Worm (Caenorhabditis elegans) whole organism, young adult: ENCODE data around the gene srh-128.

Source experiments
- B0035.1 ChIP-seq: sonication (generic microtip); optimal IDR thresholded peaks from 2 replicates; lab custom pipeline; 2016; ENCODE audit warnings: missing genetic modification characterization, mild to moderate bottlenecking, missing compliant biosample characterization, missing genotype, missing genetic modification reagents
- F23B12.7 ChIP-seq: sonication (generic microtip); optimal IDR thresholded peaks from 2 replicates; lab custom pipeline; 2017; ENCODE audit warnings: missing genetic modification characterization, mild to moderate bottlenecking, missing compliant biosample characterization, antibody characterized with exemption, moderate library complexity; ENCODE audit not compliant: insufficient read depth
- F33H1.4 ChIP-seq: fragments of 200-800 bp; sonication (Bioruptor generic); IDR thresholded peaks from 2 replicates; pipeline ENCODE4 v1.3.6; 2022; ENCODE audit warnings: missing genetic modification reagents, missing genetic modification characterization, missing compliant biosample characterization
- F37B4.10 ChIP-seq: fragments of 200-800 bp; sonication (Bioruptor generic); IDR thresholded peaks from 2 replicates; pipeline ENCODE4 v1.3.6; 2022; ENCODE audit warnings: missing genetic modification characterization, missing compliant biosample characterization
- F39B2.1 ChIP-seq: fragments of 200-800 bp; sonication (Bioruptor generic); IDR thresholded peaks from 2 replicates; pipeline ENCODE4 v1.3.6; 2022; ENCODE audit warnings: missing genetic modification reagents, missing genetic modification characterization, missing compliant biosample characterization
- F52B5.7 ChIP-seq: sonication (generic microtip); optimal IDR thresholded peaks from 2 replicates; lab custom pipeline; 2016; ENCODE audit warnings: mild to moderate bottlenecking, missing genetic modification characterization, missing compliant biosample characterization
- K11D2.4 ChIP-seq: fragments of 200-800 bp; sonication (Bioruptor generic); IDR thresholded peaks from 2 replicates; pipeline ENCODE4 v1.3.6; 2022; ENCODE audit warnings: missing genetic modification reagents, missing genetic modification characterization, missing compliant biosample characterization
- T07F8.4 ChIP-seq: sonication (generic microtip); optimal IDR thresholded peaks from 2 replicates; lab custom pipeline; 2016; ENCODE audit warnings: mild to moderate bottlenecking, missing genetic modification characterization, moderate library complexity, missing compliant biosample characterization
- aptf-3 ChIP-seq: fragments of 200-800 bp; sonication (Bioruptor generic); IDR thresholded peaks from 2 replicates; pipeline ENCODE4 v1.3.6; 2022; ENCODE audit warnings: missing genetic modification characterization, missing compliant biosample characterization
- atf-7 ChIP-seq: sonication (generic microtip); optimal IDR thresholded peaks from 2 replicates; lab custom pipeline; 2017; ENCODE audit warnings: mild to moderate bottlenecking, missing genetic modification characterization, missing compliant biosample characterization
- athp-1 ChIP-seq: sonication (generic microtip); optimal IDR thresholded peaks from 2 replicates; lab custom pipeline; 2017; ENCODE audit warnings: mild to moderate bottlenecking, missing genetic modification characterization, missing compliant biosample characterization
- attf-5 ChIP-seq: fragments of 200-800 bp; sonication (Bioruptor generic); optimal IDR thresholded peaks from 2 replicates; lab custom pipeline; 2018; ENCODE audit warnings: mild to moderate bottlenecking, missing genetic modification characterization, missing compliant biosample characterization
- ccch-3 ChIP-seq: fragments of 200-800 bp; sonication (Bioruptor generic); optimal IDR thresholded peaks from 2 replicates; lab custom pipeline; 2018; ENCODE audit warnings: mild to moderate bottlenecking, missing genetic modification characterization, missing compliant biosample characterization
- ceh-79 ChIP-seq: sonication (generic microtip); optimal IDR thresholded peaks from 2 replicates; lab custom pipeline; 2017; ENCODE audit warnings: mild to moderate bottlenecking, missing genetic modification characterization, missing compliant biosample characterization
- ceh-91 ChIP-seq: fragments of 200-800 bp; sonication (Bioruptor generic); IDR thresholded peaks from 2 replicates; pipeline ENCODE4 v1.3.6; 2022; ENCODE audit warnings: missing genetic modification reagents, missing genetic modification characterization, missing compliant biosample characterization
- dox-1 ChIP-seq: fragments of 200-800 bp; sonication (Bioruptor generic); IDR thresholded peaks from 2 replicates; pipeline ENCODE4 v1.3.6; 2022; ENCODE audit warnings: missing genetic modification reagents, missing genetic modification characterization, missing compliant biosample characterization
- dpl-1 ChIP-seq: fragments of 150-350 bp; optimal IDR thresholded peaks from 2 replicates; lab custom pipeline; 2014; ENCODE audit warnings: missing biosample characterization, missing genetic modification reagents, missing genetic modification characterization
- egl-18 ChIP-seq: fragments of 200-800 bp; sonication (Bioruptor generic); IDR thresholded peaks from 2 replicates; pipeline ENCODE4 v1.3.6; 2022; ENCODE audit warnings: missing genetic modification reagents, missing genetic modification characterization, missing compliant biosample characterization
- egrh-3 ChIP-seq: fragments of 200-800 bp; sonication (Bioruptor generic); IDR thresholded peaks from 2 replicates; pipeline ENCODE4 v1.3.6; 2022; ENCODE audit warnings: missing genetic modification reagents, missing genetic modification characterization, missing compliant biosample characterization
- ets-4 ChIP-seq: fragments of 200-800 bp; sonication (Bioruptor generic); optimal IDR thresholded peaks from 2 replicates; lab custom pipeline; 2018; ENCODE audit warnings: mild to moderate bottlenecking, missing genetic modification characterization, missing compliant biosample characterization
- hmg-20 ChIP-seq: fragments of 200-800 bp; sonication (Bioruptor generic); IDR thresholded peaks from 2 replicates; pipeline ENCODE4 v1.3.6; 2022; ENCODE audit warnings: missing genetic modification reagents, missing genetic modification characterization, missing compliant biosample characterization
- lin-35 ChIP-seq, 3 experiments: fragments of 150-350 bp in 2 of 3; sonication (generic microtip) in 1 of 3; optimal IDR thresholded peaks; 2 replicates each; lab custom pipeline; 2014 to 2018; ENCODE audit warnings: missing biosample characterization in 3 of 3, missing genetic modification characterization in 3 of 3, missing genetic modification reagents in 3 of 3
- lin-54 ChIP-seq: fragments of 200-800 bp; sonication (Bioruptor generic); optimal IDR thresholded peaks from 2 replicates; lab custom pipeline; 2018; ENCODE audit warnings: mild to moderate bottlenecking, missing genetic modification characterization, missing compliant biosample characterization
- madf-6 ChIP-seq: fragments of 200-800 bp; sonication (Bioruptor generic); IDR thresholded peaks from 2 replicates; pipeline ENCODE4 v1.3.6; 2022; ENCODE audit warnings: missing genetic modification reagents, missing genetic modification characterization, missing compliant biosample characterization
- madf-8 ChIP-seq: fragments of 200-800 bp; sonication (Bioruptor generic); conservative IDR thresholded peaks from 2 replicates; pipeline ENCODE4 v1.3.6; 2022; ENCODE audit warnings: missing genetic modification reagents, missing genetic modification characterization, missing compliant biosample characterization
- mcd-1 ChIP-seq: fragments of 200-800 bp; sonication (Bioruptor generic); IDR thresholded peaks from 2 replicates; pipeline ENCODE4 v1.3.6; 2022; ENCODE audit warnings: missing genetic modification reagents, missing genetic modification characterization, missing compliant biosample characterization
- nfyb-1 ChIP-seq: fragments of 200-800 bp; sonication (Bioruptor generic); IDR thresholded peaks from 2 replicates; pipeline ENCODE4 v1.3.6; 2022; ENCODE audit warnings: missing genetic modification reagents, missing genetic modification characterization, missing compliant biosample characterization
- nhr-27 ChIP-seq: fragments of 200-800 bp; sonication (Bioruptor generic); optimal IDR thresholded peaks from 2 replicates; lab custom pipeline; 2018; ENCODE audit warnings: mild to moderate bottlenecking, missing genetic modification characterization, moderate library complexity, missing compliant biosample characterization
- nhr-90 ChIP-seq: sonication (generic microtip); optimal IDR thresholded peaks from 2 replicates; lab custom pipeline; 2016; ENCODE audit warnings: missing genotype, mild to moderate bottlenecking, missing genetic modification characterization, missing compliant biosample characterization
- repo-1 ChIP-seq: sonication (generic microtip); optimal IDR thresholded peaks from 2 replicates; lab custom pipeline; 2017; ENCODE audit warnings: mild to moderate bottlenecking, missing genetic modification characterization, missing compliant biosample characterization
- rpc-1 ChIP-seq, 2 experiments: fragments of 150-350 bp in 1 of 2; sonication (generic microtip) in 1 of 2; optimal IDR thresholded peaks; 2 replicates each; lab custom pipeline; 2014 to 2018; ENCODE audit warnings: missing biosample characterization in 1 of 2, missing genetic modification characterization in 1 of 2, missing genetic modification reagents in 1 of 2, missing genotype in 1 of 2
- sea-2 ChIP-seq: fragments of 200-800 bp; sonication (Bioruptor generic); IDR thresholded peaks from 2 replicates; pipeline ENCODE4 v1.3.6; 2022; ENCODE audit warnings: missing genetic modification characterization, missing compliant biosample characterization
- tbp1 ChIP-seq: fragments of 200-800 bp; sonication (Bioruptor generic); optimal IDR thresholded peaks from 2 replicates; lab custom pipeline; 2018; ENCODE audit warnings: mild to moderate bottlenecking, missing genetic modification characterization, missing compliant biosample characterization
- unc-130 ChIP-seq: sonication (generic microtip); optimal IDR thresholded peaks from 2 replicates; lab custom pipeline; 2016; ENCODE audit warnings: missing genetic modification reagents, missing genetic modification characterization, missing compliant biosample characterization
- unc-62 ChIP-seq: fragments of 150-350 bp; optimal IDR thresholded peaks from 2 replicates; lab custom pipeline; 2014; ENCODE audit warnings: missing biosample characterization, missing genetic modification reagents, missing genetic modification characterization
- zfh-2 ChIP-seq: fragments of 200-800 bp; sonication (Bioruptor generic); conservative IDR thresholded peaks from 2 replicates; pipeline ENCODE4 v1.3.6; 2022; ENCODE audit warnings: missing genetic modification reagents, missing genetic modification characterization, missing compliant biosample characterization
- ztf-22 ChIP-seq: fragments of 200-800 bp; sonication (Bioruptor generic); optimal IDR thresholded peaks from 2 replicates; lab custom pipeline; 2018; ENCODE audit warnings: mild to moderate bottlenecking, missing genetic modification characterization, moderate library complexity, missing compliant biosample characterization
- ztf-28 ChIP-seq: fragments of 200-800 bp; sonication (Bioruptor generic); IDR thresholded peaks from 2 replicates; pipeline ENCODE4 v1.3.6; 2022; ENCODE audit warnings: missing genetic modification reagents, missing genetic modification characterization, missing compliant biosample characterization

srh-128 gene

ce11 chrII:2726774-2727173 is 21.7 kb upstream of the srh-128 start:
- TF ChIP-seq B0035.1 (tag; lab: Kevin White, UChicago) (no peak), K11D2.4 (no peak), unc-62 (GFP tag; lab: Kevin White, UChicago) (no peak)
- TF ChIP-seq, all 124 proteins: peak for 0

ce11 chrII:2725561-2725960 is 20.5 kb upstream of the srh-128 start, which contains the start of the genes T05A8.11 and nep-2:
Gene T05A8.11, minus strand, starts transcription at chrII:2725661.
Gene nep-2, minus strand, starts transcription at chrII:2725752.
- TF ChIP-seq F23B12.7 (tag; lab: Kevin White, UChicago) = no peak
- TF ChIP-seq unc-62 (GFP tag; lab: Kevin White, UChicago) = no peak
- TF ChIP-seq ets-4 (GFP tag; lab: Kevin White, UChicago) = no peak
- TF ChIP-seq aptf-3 (GFP tag; lab: Robert Waterston, UW) = no peak
- no peak for TF ChIP-seq rpc-1 (optimal IDR thresholded peaks at IDR 0.05; lab: Kevin White, UChicago)
- TF ChIP-seq rpc-1 (tag; optimal IDR thresholded peaks at IDR 0.05; lab: Kevin White, UChicago) = no peak
- no peak for TF ChIP-seq repo-1 (tag; lab: Kevin White, UChicago)
- TF ChIP-seq dox-1 (GFP tag; lab: Robert Waterston, UW) = no peak
- TF ChIP-seq K11D2.4 = no peak
- TF ChIP-seq F52B5.7 (tag; lab: Kevin White, UChicago) = no peak
- no peak for TF ChIP-seq ztf-28 (GFP tag; lab: Robert Waterston, UW)
- TF ChIP-seq F39B2.1 = no peak

- TF ChIP-seq zfh-2 = peak; percentile 52
- peak; percentile 63 for TF ChIP-seq tbp1 (GFP tag; lab: Kevin White, UChicago)
- TF ChIP-seq rpc-1 (optimal IDR thresholded peaks at IDR 0.05; lab: Kevin White, UChicago) = no peak
- TF ChIP-seq rpc-1 (tag; optimal IDR thresholded peaks at IDR 0.05; lab: Kevin White, UChicago) = peak; percentile 32
- no peak for TF ChIP-seq ceh-79 (tag; lab: Kevin White, UChicago)
- TF ChIP-seq, all 124 proteins: peak for 3
These were observed 16.9 kb upstream of the srh-128 start for ce11 chrII:2721992-2722391.

ce11 chrII:2719212-2719611 is 14.1 kb upstream of the srh-128 start:
- TF ChIP-seq ceh-91 (GFP tag; lab: Robert Waterston, UW) = no peak
- TF ChIP-seq egrh-3 = peak; percentile 74; the same call in 1 of the 2 replicates
- no peak for TF ChIP-seq madf-6 (GFP tag; lab: Robert Waterston, UW)
- TF ChIP-seq egl-18 (GFP tag; lab: Robert Waterston, UW) = no peak
- no peak for TF ChIP-seq dpl-1
- TF ChIP-seq F33H1.4 (GFP tag; lab: Robert Waterston, UW) = no peak
- TF ChIP-seq zfh-2 = peak; percentile 81
- no peak for TF ChIP-seq tbp1 (GFP tag; lab: Kevin White, UChicago)
- TF ChIP-seq F23B12.7 (tag; lab: Kevin White, UChicago) = no peak
- 0 out of 2 replicates have a peak, but pooled peaks have one; percentile 10 for TF ChIP-seq mcd-1 (GFP tag; lab: Robert Waterston, UW)
- no peak for TF ChIP-seq hmg-20

- TF ChIP-seq zfh-2 (0 out of 2 replicates have a peak, but pooled peaks have one; percentile 26), nhr-27 (tag; lab: Kevin White, UChicago) (no peak)
These were observed 12.2 kb upstream of the srh-128 start, which contains the start of gene T05A8.3 for ce11 chrII:2717335-2717734. Gene T05A8.3, minus strand, starts transcription at chrII:2717435.

ce11 chrII:2710919-2711318 is 5.8 kb upstream of the srh-128 start, which contains the start of gene T05A8.2:
Gene T05A8.2, minus strand, starts transcription at chrII:2711019.
- no peak for TF ChIP-seq lin-35 (GFP tag; optimal IDR thresholded peaks at IDR 0.05; lab: Kevin White, UChicago)
- no peak for TF ChIP-seq sea-2

ce11 chrII:2709942-2710341 is 4.8 kb upstream of the srh-128 start, which contains the start of gene T05A8.1:
Gene T05A8.1, minus strand, starts transcription at chrII:2710042.
- TF ChIP-seq madf-8 (GFP tag; lab: Robert Waterston, UW) (no peak), unc-130 (no peak), ccch-3 (GFP tag; lab: Kevin White, UChicago) (no peak), athp-1 (tag; lab: Kevin White, UChicago) (no peak), lin-54 (GFP tag; lab: Kevin White, UChicago) (no peak), nhr-90 (tag; lab: Kevin White, UChicago) (no peak), tbp1 (GFP tag; lab: Kevin White, UChicago) (no peak), F37B4.10 (GFP tag; lab: Robert Waterston, UW) (no peak), ztf-22 (GFP tag; lab: Kevin White, UChicago) (no peak), aptf-3 (GFP tag; lab: Robert Waterston, UW) (no peak), nfyb-1 (no peak), T07F8.4 (tag; lab: Kevin White, UChicago) (no peak), atf-7 (tag; lab: Kevin White, UChicago) (no peak), attf-5 (GFP tag; lab: Kevin White, UChicago) (no peak)
